Worm (Caenorhabditis elegans): ENCODE measurements around the gene C49H3.4.

ce11 chrIV:7916907-7917306 lies 1.8 kb downstream of the C49H3.4 start:
- TF ChIP-seq ceh-6 (GFP tag; optimal IDR thresholded peaks at IDR 0.05) (no peak), dmd-4 (tag; optimal IDR thresholded peaks at IDR 0.05; ENCODE audit: borderline replicate concordance) (no peak), unc-86 (tag; optimal IDR thresholded peaks at IDR 0.05) (no peak), ama-1 (optimal IDR thresholded peaks at IDR 0.05) (no peak), sox-2 (GFP tag; IDR thresholded peaks at IDR 0.05) (no peak), elt-2 (tag; optimal IDR thresholded peaks at IDR 0.05) (no peak), nfya-1 (tag; optimal IDR thresholded peaks at IDR 0.05) (no peak), unc-55 (GFP tag; optimal IDR thresholded peaks at IDR 0.05) (no peak), lim-6 (tag; optimal IDR thresholded peaks at IDR 0.05) (no peak), pqm-1 (tag; optimal IDR thresholded peaks at IDR 0.05) (no peak), rnt-1 (tag; optimal IDR thresholded peaks at IDR 0.05) (no peak)
